Worm (Caenorhabditis elegans) whole organism, L4 larva: ENCODE data around the gene F01D5.3.

ENCODE experiments used
- D1046.2 ChIP-seq: fragments of 200-800 bp; sonication (Bioruptor generic); IDR thresholded peaks from 2 replicates; pipeline ENCODE4 v1.3.6; 2022; ENCODE audit warnings: missing genetic modification characterization, missing compliant biosample characterization
- F10B5.3 ChIP-seq: sonication (generic microtip); optimal IDR thresholded peaks from 2 replicates; lab custom pipeline; 2016; ENCODE audit warnings: mild to moderate bottlenecking, missing genetic modification characterization, missing compliant biosample characterization
- F37D6.2 ChIP-seq: sonication (generic microtip); optimal IDR thresholded peaks from 2 replicates; lab custom pipeline; 2016; ENCODE audit warnings: mild to moderate bottlenecking, missing genetic modification characterization, missing compliant biosample characterization
- F44E2.7 ChIP-seq: fragments of 200-800 bp; sonication (Bioruptor generic); IDR thresholded peaks from 2 replicates; pipeline ENCODE4 v2.1.2; 2022; ENCODE audit warnings: missing genetic modification characterization, missing compliant biosample characterization
- Y105C5A.15 ChIP-seq: fragments of 200-800 bp; sonication (Bioruptor generic); IDR thresholded peaks from 2 replicates; pipeline ENCODE4 v1.3.6; 2022; ENCODE audit warnings: missing genetic modification characterization, missing compliant biosample characterization
- Y5F2A.4 ChIP-seq: fragments of 200-800 bp; sonication (Bioruptor generic); optimal IDR thresholded peaks from 2 replicates; lab custom pipeline; 2018; ENCODE audit warnings: mild to moderate bottlenecking, missing genetic modification characterization, missing compliant biosample characterization
- Y75B8A.6 ChIP-seq: fragments of 200-800 bp; sonication (Bioruptor generic); IDR thresholded peaks from 2 replicates; pipeline ENCODE4 v1.3.6; 2022; ENCODE audit warnings: missing genetic modification reagents, missing genetic modification characterization, missing compliant biosample characterization
- ZK546.5 ChIP-seq, 2 experiments: sonication (generic microtip); optimal IDR thresholded peaks; 2 replicates each; lab custom pipeline; 2017; ENCODE audit warnings: missing biosample characterization in 2 of 2, missing genetic modification characterization in 2 of 2
- aha-1 ChIP-seq: fragments of 150-350 bp; peaks from one replicate; lab custom pipeline; 2014; ENCODE audit warnings: missing biosample characterization, missing genetic modification characterization
- ama-1 ChIP-seq: fragments of 150-350 bp; optimal IDR thresholded peaks from 2 replicates; lab custom pipeline; 2014; ENCODE audit warnings: inconsistent platforms, mixed read lengths
- arid-1 ChIP-seq: fragments of 200-800 bp; sonication (Bioruptor generic); conservative IDR thresholded peaks from 2 replicates; pipeline ENCODE4 v1.3.6; 2022; ENCODE audit warnings: missing genetic modification reagents, missing genetic modification characterization, missing compliant biosample characterization
- ceh-44 ChIP-seq: fragments of 200-800 bp; sonication (Bioruptor generic); IDR thresholded peaks from 2 replicates; pipeline ENCODE4 v1.3.6; 2022; ENCODE audit warnings: missing genetic modification reagents, missing genetic modification characterization, missing compliant biosample characterization
- daf-16 ChIP-seq, 3 experiments: sonication (generic microtip); optimal IDR thresholded peaks; 2 replicates each; lab custom pipeline; 2016 to 2017; ENCODE audit warnings: missing genetic modification characterization in 3 of 3, missing genetic modification reagents in 3 of 3, mild to moderate bottlenecking in 2 of 3, missing compliant biosample characterization in 2 of 3, missing biosample characterization in 1 of 3, moderate library complexity in 1 of 3
- daf-19 ChIP-seq: fragments of 200-800 bp; sonication (Bioruptor generic); conservative IDR thresholded peaks from 2 replicates; pipeline ENCODE4 v1.3.6; 2022; ENCODE audit warnings: missing genetic modification characterization, missing compliant biosample characterization
- dmd-8 ChIP-seq: fragments of 200-800 bp; sonication (Bioruptor generic); IDR thresholded peaks from 2 replicates; pipeline ENCODE4 v1.3.6; 2022; ENCODE audit warnings: missing genetic modification characterization, missing compliant biosample characterization
- duxl-1 ChIP-seq: sonication (generic microtip); optimal IDR thresholded peaks from 2 replicates; lab custom pipeline; 2016; ENCODE audit warnings: mild to moderate bottlenecking, missing genetic modification characterization, moderate library complexity, missing compliant biosample characterization; ENCODE audit not compliant: poor library complexity
- dve-1 ChIP-seq: sonication (generic microtip); optimal IDR thresholded peaks from 2 replicates; lab custom pipeline; 2017; ENCODE audit warnings: antibody characterized with exemption, mild to moderate bottlenecking, missing genetic modification characterization, missing compliant biosample characterization; ENCODE audit not compliant: insufficient read depth
- gei-8 ChIP-seq: fragments of 200-800 bp; sonication (Bioruptor generic); optimal IDR thresholded peaks from 2 replicates; lab custom pipeline; 2018; ENCODE audit warnings: mild to moderate bottlenecking, missing genetic modification characterization, missing compliant biosample characterization
- hlh-11 ChIP-seq: fragments of 200-800 bp; sonication (Bioruptor generic); optimal IDR thresholded peaks from 2 replicates; lab custom pipeline; 2018; ENCODE audit warnings: mild to moderate bottlenecking, missing genetic modification characterization, missing compliant biosample characterization
- hlh-30 ChIP-seq: sonication (generic microtip); optimal IDR thresholded peaks from 2 replicates; lab custom pipeline; 2017; ENCODE audit warnings: antibody characterized with exemption, mild to moderate bottlenecking, missing genetic modification characterization, missing compliant biosample characterization; ENCODE audit not compliant: insufficient read depth
- mxl-3 ChIP-seq: fragments of 200-800 bp; sonication (Bioruptor generic); optimal IDR thresholded peaks from 2 replicates; lab custom pipeline; 2018; ENCODE audit warnings: mild to moderate bottlenecking, missing genetic modification characterization, missing compliant biosample characterization
- nhr-102 ChIP-seq: sonication (generic microtip); optimal IDR thresholded peaks from 2 replicates; lab custom pipeline; 2016; ENCODE audit warnings: mild to moderate bottlenecking, missing genetic modification characterization, moderate library complexity, missing compliant biosample characterization
- nhr-237 ChIP-seq: sonication (generic microtip); optimal IDR thresholded peaks from 2 replicates; lab custom pipeline; 2017; ENCODE audit warnings: missing biosample characterization, missing genetic modification characterization
- nhr-25 ChIP-seq: sonication (generic microtip); optimal IDR thresholded peaks from 2 replicates; lab custom pipeline; 2017; ENCODE audit warnings: missing genetic modification characterization, mild to moderate bottlenecking, missing compliant biosample characterization, antibody characterized with exemption, moderate library complexity, borderline replicate concordance; ENCODE audit not compliant: insufficient read depth
- nhr-28 ChIP-seq: fragments of 150-350 bp; optimal IDR thresholded peaks from 2 replicates; lab custom pipeline; 2014; ENCODE audit warnings: missing biosample characterization, missing genetic modification characterization
- nhr-41 ChIP-seq: fragments of 200-800 bp; sonication (Bioruptor generic); IDR thresholded peaks from 2 replicates; pipeline ENCODE4 v1.3.6; 2022; ENCODE audit warnings: missing genetic modification reagents, missing genetic modification characterization, missing compliant biosample characterization
- nhr-42 ChIP-seq: fragments of 200-800 bp; sonication (Bioruptor generic); IDR thresholded peaks from 2 replicates; pipeline ENCODE4 v1.3.6; 2022; ENCODE audit warnings: missing genetic modification characterization, missing compliant biosample characterization
- nhr-76 ChIP-seq: fragments of 150-350 bp; optimal IDR thresholded peaks from 2 replicates; lab custom pipeline; 2014; ENCODE audit warnings: missing biosample characterization, missing genetic modification characterization
- pha-4 ChIP-seq, 2 experiments: fragments of 150-350 bp in 1 of 2; fragments of 200-800 bp in 1 of 2; sonication (Bioruptor generic) in 1 of 2; IDR thresholded peaks in 1 of 2; optimal IDR thresholded peaks in 1 of 2; 2 replicates each; pipeline versions ENCODE4 v1.3.6 to Lab custom; 2014 to 2022; ENCODE audit warnings: missing genetic modification characterization in 2 of 2, missing genetic modification reagents in 2 of 2, missing biosample characterization in 1 of 2, missing compliant biosample characterization in 1 of 2
- saeg-2 ChIP-seq: fragments of 200-800 bp; sonication (Bioruptor generic); IDR thresholded peaks from 2 replicates; pipeline ENCODE4 v1.3.6; 2022; ENCODE audit warnings: missing genetic modification reagents, missing genetic modification characterization, missing compliant biosample characterization
- sdz-12 ChIP-seq: fragments of 200-800 bp; sonication (Bioruptor generic); optimal IDR thresholded peaks from 2 replicates; lab custom pipeline; 2018; ENCODE audit warnings: mild to moderate bottlenecking, missing genetic modification characterization, missing compliant biosample characterization
- snpc-4 ChIP-seq: fragments of 150-350 bp; optimal IDR thresholded peaks from 2 replicates; lab custom pipeline; 2014; ENCODE audit warnings: missing biosample characterization, missing genetic modification characterization
- spr-1 ChIP-seq: sonication (generic microtip); optimal IDR thresholded peaks from 2 replicates; lab custom pipeline; 2016; ENCODE audit warnings: mild to moderate bottlenecking, missing genetic modification characterization, missing compliant biosample characterization
- tag-97 ChIP-seq: fragments of 200-800 bp; sonication (Bioruptor generic); IDR thresholded peaks from 2 replicates; pipeline ENCODE4 v1.3.6; 2022; ENCODE audit warnings: missing genetic modification characterization, missing compliant biosample characterization
- tra-1 ChIP-seq: fragments of 200-800 bp; sonication (Bioruptor generic); IDR thresholded peaks from 2 replicates; pipeline ENCODE4 v1.3.6; 2022; ENCODE audit warnings: missing genetic modification reagents, missing genetic modification characterization, missing compliant biosample characterization
- unc-39 ChIP-seq: sonication (generic microtip); optimal IDR thresholded peaks from 2 replicates; lab custom pipeline; 2017; ENCODE audit warnings: missing biosample characterization, missing genetic modification characterization
- unc-62 ChIP-seq, 3 experiments: fragments of 150-350 bp in 1 of 3; sonication (generic microtip); optimal IDR thresholded peaks in 2 of 3; peaks in 1 of 3; 1 replicate in 1 of 3; 2 replicates in 2 of 3; lab custom pipeline; 2014 to 2017; ENCODE audit warnings: missing biosample characterization in 3 of 3, missing genetic modification characterization in 3 of 3, missing genetic modification reagents in 3 of 3, missing genotype in 1 of 3
- zag-1 ChIP-seq: fragments of 150-350 bp; optimal IDR thresholded peaks from 2 replicates; lab custom pipeline; 2014; ENCODE audit warnings: missing biosample characterization, missing genetic modification characterization
- zfp-2 ChIP-seq: sonication (generic microtip); optimal IDR thresholded peaks from 2 replicates; lab custom pipeline; 2016; ENCODE audit warnings: mild to moderate bottlenecking, missing genetic modification characterization, missing compliant biosample characterization
- zip-2 ChIP-seq: fragments of 150-350 bp; optimal IDR thresholded peaks from 2 replicates; lab custom pipeline; 2014; ENCODE audit warnings: missing biosample characterization, missing genetic modification characterization
- ztf-11 ChIP-seq: fragments of 150-350 bp; optimal IDR thresholded peaks from 2 replicates; lab custom pipeline; 2014; ENCODE audit warnings: missing biosample characterization, missing genetic modification characterization

The F01D5.3 gene

DNA sequence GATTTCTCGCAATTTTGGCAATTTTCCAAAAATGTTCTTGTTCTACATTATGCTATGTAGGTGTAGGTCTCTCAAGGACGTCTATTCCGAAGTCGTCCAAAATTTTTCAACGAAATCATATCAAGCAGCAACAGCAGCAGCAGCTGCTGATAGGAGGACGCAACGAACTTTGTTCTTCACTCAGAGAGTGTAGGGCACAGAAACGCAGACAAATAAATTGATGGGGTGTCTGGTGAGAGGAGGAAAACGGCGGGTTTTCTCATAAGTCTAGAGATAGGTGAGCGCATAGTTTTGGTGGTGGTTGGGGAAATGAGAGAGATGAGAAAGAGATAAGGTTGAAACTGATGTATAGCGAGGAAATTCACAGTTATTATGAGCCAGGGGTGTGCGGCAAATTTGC is 49.2 kb upstream of the F01D5.3 start (continued):
- TF ChIP-seq hlh-30 (tag; lab: Kevin White, UChicago) (peak; percentile 67), tag-97 (GFP tag; lab: Robert Waterston, UW) (no peak), pha-4 (GFP tag; IDR thresholded peaks at IDR 0.05; lab: Robert Waterston, UW) (no peak), pha-4 (tag; optimal IDR thresholded peaks at IDR 0.05; lab: Kevin White, UChicago) (no peak), F10B5.3 (tag; lab: Kevin White, UChicago) (no peak), daf-16 (GFP tag; optimal IDR thresholded peaks at IDR 0.05; lab: Kevin White, UChicago) (no peak), daf-16 (tag; optimal IDR thresholded peaks at IDR 0.05; lab: Kevin White, UChicago) (peak; percentile 48), ztf-11 (tag; lab: Kevin White, UChicago) (no peak), Y105C5A.15 (GFP tag; lab: Robert Waterston, UW) (no peak), F44E2.7 (GFP tag; lab: Robert Waterston, UW) (no peak), nhr-102 (tag; lab: Kevin White, UChicago) (no peak), nhr-41 (GFP tag; lab: Robert Waterston, UW) (no peak), zip-2 (tag; lab: Kevin White, UChicago) (no peak), nhr-25 (tag; lab: Kevin White, UChicago) (no peak), F37D6.2 (tag; lab: Kevin White, UChicago) (no peak), ama-1 (no peak), zfp-2 (tag; lab: Kevin White, UChicago) (no peak), snpc-4 (tag; lab: Kevin White, UChicago) (no peak), ZK546.5 (tag; optimal IDR thresholded peaks at IDR 0.05; lab: Kevin White, UChicago) (no peak), ceh-44 (no peak), duxl-1 (tag; lab: Kevin White, UChicago) (no peak), Y75B8A.6 (no peak), nhr-28 (tag; lab: Kevin White, UChicago) (peak; percentile 98), zag-1 (tag; lab: Kevin White, UChicago) (no peak), nhr-76 (tag; lab: Kevin White, UChicago) (no peak), aha-1 (tag; lab: Kevin White, UChicago) (peak; percentile 94), tra-1 (GFP tag; lab: Robert Waterston, UW) (0 out of 2 replicates have a peak, but pooled peaks have one; percentile 39), dve-1 (tag; lab: Kevin White, UChicago) (peak; percentile 66), nhr-237 (tag; lab: Kevin White, UChicago) (no peak), saeg-2 (GFP tag; lab: Robert Waterston, UW) (no peak), arid-1 (GFP tag; lab: Robert Waterston, UW) (no peak), hlh-11 (tag; lab: Kevin White, UChicago) (peak; percentile 91), Y5F2A.4 (no peak), unc-62 (GFP tag; optimal IDR thresholded peaks at IDR 0.05 in 1 of 2; lab: Kevin White, UChicago) (peak in 1 of 2 experiments; percentile 67), unc-62 (tag; optimal IDR thresholded peaks at IDR 0.05; lab: Kevin White, UChicago) (no peak), sdz-12 (no peak), daf-19 (GFP tag; lab: Robert Waterston, UW) (no peak), unc-39 (tag; lab: Kevin White, UChicago) (no peak), mxl-3 (GFP tag; lab: Kevin White, UChicago) (peak; percentile 83), dmd-8 (no peak)

DNA sequence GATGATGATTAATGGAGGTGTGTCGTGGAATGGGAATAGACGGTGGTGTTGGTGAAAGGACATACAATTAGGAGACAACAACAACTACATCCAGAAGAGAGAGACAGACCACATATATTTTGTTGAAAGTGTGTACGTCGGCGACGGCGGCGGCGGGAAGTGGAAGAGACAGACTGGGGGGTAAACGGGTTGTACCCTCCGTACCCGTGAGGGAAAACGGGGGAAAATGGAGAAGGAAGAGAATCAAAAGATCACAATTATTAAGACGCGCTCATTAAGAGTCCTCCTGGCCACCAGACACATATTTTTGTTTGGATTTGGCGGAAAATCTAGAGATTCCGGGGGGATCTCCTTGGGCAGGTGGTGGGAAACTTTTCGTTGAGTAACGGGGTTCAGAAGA is 46.5 kb upstream of the F01D5.3 start:
- TF ChIP-seq nhr-25 (tag; lab: Kevin White, UChicago): no peak
- TF ChIP-seq F44E2.7 (GFP tag; lab: Robert Waterston, UW): no peak
- no peak for TF ChIP-seq tra-1 (GFP tag; lab: Robert Waterston, UW)
- TF ChIP-seq daf-16 (GFP tag; optimal IDR thresholded peaks at IDR 0.05; lab: Kevin White, UChicago): peak in 1 of 2 experiments; percentile 28
- TF ChIP-seq daf-16 (tag; optimal IDR thresholded peaks at IDR 0.05; lab: Kevin White, UChicago): no peak
- no peak for TF ChIP-seq hlh-30 (tag; lab: Kevin White, UChicago)
- TF ChIP-seq nhr-42 (GFP tag; lab: Robert Waterston, UW): 0 out of 2 replicates have a peak, but pooled peaks have one; percentile 21
- TF ChIP-seq D1046.2: peak; percentile 63; the same call in 1 of the 2 replicates
- no peak for TF ChIP-seq gei-8
- TF ChIP-seq nhr-28 (tag; lab: Kevin White, UChicago): peak; percentile 22
- TF ChIP-seq spr-1: no peak
